Fruit fly (Drosophila melanogaster) whole organism, embryonic: ENCODE results near the gene CG14036.

Experiments
- Atf3 ChIP-seq: fragments of 200-800 bp; sonication (Bioruptor generic); optimal IDR thresholded peaks from 3 replicates; lab custom pipeline; 2016; ENCODE audit warnings: missing biosample characterization, missing genetic modification characterization
- CG10147 ChIP-seq: fragments of 200-800 bp; sonication (Bioruptor generic); optimal IDR thresholded peaks from 2 replicates; lab custom pipeline; 2019; ENCODE audit warnings: missing biosample characterization, mild to moderate bottlenecking, missing genetic modification characterization, moderate library complexity
- CG10565 ChIP-seq: fragments of 200-800 bp; sonication (Bioruptor generic); optimal IDR thresholded peaks from 3 replicates; lab custom pipeline; 2016; ENCODE audit warnings: missing biosample characterization, mild to moderate bottlenecking, missing genetic modification characterization
- CG11695 ChIP-seq: fragments of 200-800 bp; sonication (Bioruptor generic); IDR thresholded peaks from 3 replicates; pipeline ENCODE4 v1.3.6; 2022; ENCODE audit warnings: missing biosample characterization, missing genetic modification characterization
- CG11696 ChIP-seq: fragments of 200-800 bp; sonication (Bioruptor generic); IDR thresholded peaks from 2 replicates; pipeline ENCODE4 v1.3.6; 2022; ENCODE audit warnings: missing biosample characterization, missing genetic modification characterization
- CG12104 ChIP-seq: fragments of 200-800 bp; sonication (Bioruptor generic); optimal IDR thresholded peaks from 3 replicates; lab custom pipeline; 2016; ENCODE audit warnings: missing biosample characterization, missing genetic modification characterization
- CG12219 ChIP-seq: fragments of 200-800 bp; sonication (Bioruptor generic); optimal IDR thresholded peaks from 3 replicates; lab custom pipeline; 2018; ENCODE audit warnings: missing biosample characterization, mild to moderate bottlenecking, missing genetic modification characterization
- CG15011 ChIP-seq: fragments of 200-800 bp; sonication (Bioruptor generic); optimal IDR thresholded peaks from 3 replicates; lab custom pipeline; 2018; ENCODE audit warnings: missing biosample characterization, mild to moderate bottlenecking, missing genetic modification characterization
- CG1602 ChIP-seq: fragments of 200-800 bp; sonication (Bioruptor generic); optimal IDR thresholded peaks from 3 replicates; lab custom pipeline; 2016; ENCODE audit warnings: missing biosample characterization, missing genetic modification characterization
- CG17612 ChIP-seq: fragments of 200-800 bp; sonication (Bioruptor generic); IDR thresholded peaks from 2 replicates; pipeline ENCODE4 v1.3.6; 2022; ENCODE audit warnings: missing biosample characterization, missing genetic modification characterization
- CG17802 ChIP-seq: fragments of 200-800 bp; sonication (Bioruptor generic); optimal IDR thresholded peaks from 2 replicates; lab custom pipeline; 2018; ENCODE audit warnings: missing biosample characterization, mild to moderate bottlenecking, missing genetic modification characterization, moderate library complexity
- CG18764 ChIP-seq: fragments of 200-800 bp; sonication (Bioruptor generic); optimal IDR thresholded peaks from 3 replicates; lab custom pipeline; 2016; ENCODE audit warnings: missing biosample characterization, missing genetic modification characterization
- CG2120 ChIP-seq: fragments of 200-800 bp; sonication (Bioruptor generic); optimal IDR thresholded peaks from 3 replicates; lab custom pipeline; 2016; ENCODE audit warnings: missing biosample characterization, missing genetic modification characterization
- CG3065 ChIP-seq: fragments of 200-800 bp; sonication (Bioruptor generic); optimal IDR thresholded peaks from 2 replicates; lab custom pipeline; 2016; ENCODE audit warnings: missing biosample characterization, missing genetic modification characterization
- CG31388 ChIP-seq: fragments of 200-800 bp; sonication (Bioruptor generic); optimal IDR thresholded peaks from 2 replicates; lab custom pipeline; 2016; ENCODE audit warnings: missing biosample characterization, missing genetic modification characterization
- CG32532 ChIP-seq: fragments of 200-800 bp; sonication (Bioruptor generic); IDR thresholded peaks from 2 replicates; pipeline ENCODE4 v1.3.6; 2022; ENCODE audit warnings: missing biosample characterization, missing genetic modification characterization
- CG3995 ChIP-seq: fragments of 200-800 bp; sonication (Bioruptor generic); optimal IDR thresholded peaks from 3 replicates; lab custom pipeline; 2016; ENCODE audit warnings: missing biosample characterization, missing genetic modification characterization
- CG4404 ChIP-seq: fragments of 200-800 bp; sonication (Bioruptor generic); IDR thresholded peaks from 2 replicates; pipeline ENCODE4 v1.3.6; 2022; ENCODE audit warnings: missing biosample characterization, missing genetic modification characterization
- CG5953 ChIP-seq: fragments of 200-800 bp; sonication (Bioruptor generic); IDR thresholded peaks from 2 replicates; pipeline ENCODE4 v1.3.6; 2022; ENCODE audit warnings: missing biosample characterization, missing genetic modification characterization
- CG6254 ChIP-seq: fragments of 200-800 bp; sonication (Bioruptor generic); optimal IDR thresholded peaks from 3 replicates; lab custom pipeline; 2017; ENCODE audit warnings: mild to moderate bottlenecking, missing biosample characterization, missing genetic modification reagents, missing genetic modification characterization
- CG6272 ChIP-seq: fragments of 200-800 bp; sonication (Bioruptor generic); IDR thresholded peaks from 2 replicates; pipeline ENCODE4 v1.3.6; 2022; ENCODE audit warnings: missing biosample characterization, missing genetic modification characterization
- CG6765 ChIP-seq: fragments of 200-800 bp; sonication (Bioruptor generic); optimal IDR thresholded peaks from 3 replicates; lab custom pipeline; 2017; ENCODE audit warnings: missing biosample characterization, mild to moderate bottlenecking, missing genetic modification characterization
- CHES-1-like ChIP-seq: fragments of 200-800 bp; sonication (Bioruptor generic); optimal IDR thresholded peaks from 2 replicates; lab custom pipeline; 2016; ENCODE audit warnings: missing biosample characterization, missing genetic modification characterization
- CkIIα-i1 ChIP-seq: fragments of 200-800 bp; sonication (Bioruptor generic); IDR thresholded peaks from 2 replicates; pipeline ENCODE4 v1.3.6; 2022; ENCODE audit warnings: missing biosample characterization, missing genetic modification characterization
- D ChIP-seq, 2 experiments: fragments of 200-800 bp in 1 of 2; fragments of >200 bp in 1 of 2; sonication (Bioruptor generic) in 1 of 2; optimal IDR thresholded peaks; 2 replicates in 1 of 2; 3 replicates in 1 of 2; lab custom pipeline; 2017; ENCODE audit warnings: mild to moderate bottlenecking in 1 of 2, missing biosample characterization in 1 of 2, missing genetic modification characterization in 1 of 2, missing genetic modification reagents in 1 of 2
- Dad ChIP-seq: fragments of 200-800 bp; sonication (Bioruptor generic); optimal IDR thresholded peaks from 3 replicates; lab custom pipeline; 2016; ENCODE audit warnings: missing biosample characterization, missing genetic modification characterization
- Dref ChIP-seq: fragments of 200-800 bp; sonication (Bioruptor generic); IDR thresholded peaks from 2 replicates; pipeline ENCODE4 v1.3.6; 2022; ENCODE audit warnings: missing biosample characterization, missing genetic modification characterization
- HLH54F ChIP-seq: fragments of 200-800 bp; sonication (Bioruptor generic); optimal IDR thresholded peaks from 3 replicates; lab custom pipeline; 2016; ENCODE audit warnings: missing biosample characterization, missing genetic modification characterization
- Hr3 ChIP-seq: fragments of 200-800 bp; sonication (Bioruptor generic); optimal IDR thresholded peaks from 3 replicates; lab custom pipeline; 2016; ENCODE audit warnings: missing biosample characterization, missing genetic modification characterization
- Hr51 ChIP-seq, 2 experiments: fragments of 200-800 bp; sonication (Bioruptor generic); optimal IDR thresholded peaks; 2 replicates in 1 of 2; 3 replicates in 1 of 2; lab custom pipeline; 2016 to 2018; ENCODE audit warnings: missing biosample characterization in 2 of 2, missing genetic modification characterization in 2 of 2, mild to moderate bottlenecking in 1 of 2, moderate library complexity in 1 of 2
- Hr78 ChIP-seq, 2 experiments: fragments of 200-800 bp in 1 of 2; fragments of >200 bp in 1 of 2; sonication (Bioruptor generic) in 1 of 2; optimal IDR thresholded peaks; 2 replicates each; lab custom pipeline; 2017 to 2019; ENCODE audit warnings: missing biosample characterization in 2 of 2, missing genetic modification characterization in 2 of 2, mild to moderate bottlenecking in 1 of 2, moderate library complexity in 1 of 2
- Hsf ChIP-seq: fragments of 200-800 bp; sonication (Bioruptor generic); optimal IDR thresholded peaks from 3 replicates; lab custom pipeline; 2016; ENCODE audit warnings: missing biosample characterization, missing genetic modification characterization
- Lhr ChIP-seq: fragments of 200-800 bp; sonication (Bioruptor generic); optimal IDR thresholded peaks from 3 replicates; lab custom pipeline; 2017; ENCODE audit warnings: mild to moderate bottlenecking, missing biosample characterization, missing genetic modification reagents, missing genetic modification characterization
- Myb ChIP-seq: fragments of 200-800 bp; sonication (Bioruptor generic); optimal IDR thresholded peaks from 2 replicates; lab custom pipeline; 2016; ENCODE audit warnings: missing biosample characterization, missing genetic modification characterization
- Ptx1 ChIP-seq: fragments of 200-800 bp; sonication (Bioruptor generic); IDR thresholded peaks from 2 replicates; pipeline ENCODE4 v1.3.6; 2022; ENCODE audit warnings: missing biosample characterization, missing genetic modification characterization
- chn ChIP-seq: fragments of 200-800 bp; sonication (Bioruptor generic); optimal IDR thresholded peaks from 2 replicates; lab custom pipeline; 2016; ENCODE audit warnings: missing biosample characterization, missing genetic modification characterization
- crp ChIP-seq, 2 experiments: fragments of 200-800 bp; sonication (Bioruptor generic); optimal IDR thresholded peaks; 2 replicates in 1 of 2; 3 replicates in 1 of 2; lab custom pipeline; 2017; ENCODE audit warnings: missing biosample characterization in 2 of 2, missing genetic modification characterization in 2 of 2, mild to moderate bottlenecking in 1 of 2, moderate library complexity in 1 of 2
- dmrt99B ChIP-seq: fragments of 200-800 bp; sonication (Bioruptor generic); optimal IDR thresholded peaks from 2 replicates; lab custom pipeline; 2018; ENCODE audit warnings: missing biosample characterization, mild to moderate bottlenecking, missing genetic modification characterization, moderate library complexity
- esg ChIP-seq: fragments of 200-800 bp; sonication (Bioruptor generic); conservative IDR thresholded peaks from 2 replicates; pipeline ENCODE4 v1.3.6; 2022; ENCODE audit warnings: missing biosample characterization, missing genetic modification characterization
- fd102C ChIP-seq: fragments of 200-800 bp; sonication (Bioruptor generic); optimal IDR thresholded peaks from 2 replicates; lab custom pipeline; 2018; ENCODE audit warnings: missing biosample characterization, mild to moderate bottlenecking, missing genetic modification characterization, moderate library complexity
- fu2 ChIP-seq: fragments of 200-800 bp; sonication (Bioruptor generic); optimal IDR thresholded peaks from 2 replicates; lab custom pipeline; 2016; ENCODE audit warnings: missing biosample characterization, missing genetic modification characterization
- jigr1 ChIP-seq: fragments of 200-800 bp; sonication (Bioruptor generic); IDR thresholded peaks from 3 replicates; pipeline ENCODE4 v1.3.6; 2022; ENCODE audit warnings: missing biosample characterization, missing genetic modification characterization
- oc ChIP-seq: fragments of 200-800 bp; sonication (Bioruptor generic); optimal IDR thresholded peaks from 2 replicates; lab custom pipeline; 2018; ENCODE audit warnings: missing biosample characterization, mild to moderate bottlenecking, missing genetic modification characterization, moderate library complexity
- p53 ChIP-seq: fragments of 200-800 bp; sonication (Bioruptor generic); optimal IDR thresholded peaks from 2 replicates; lab custom pipeline; 2016; ENCODE audit warnings: missing biosample characterization, missing genetic modification characterization
- rib ChIP-seq: fragments of 200-800 bp; sonication (Bioruptor generic); IDR thresholded peaks from 2 replicates; pipeline ENCODE4 v1.3.6; 2022; ENCODE audit warnings: missing biosample characterization, missing genetic modification characterization
- ro ChIP-seq: fragments of 200-800 bp; sonication (Bioruptor generic); IDR thresholded peaks from 2 replicates; pipeline ENCODE4 v1.3.6; 2022; ENCODE audit warnings: missing biosample characterization, missing genetic modification characterization
- sob ChIP-seq: fragments of 200-800 bp; sonication (Bioruptor generic); IDR thresholded peaks from 2 replicates; pipeline ENCODE4 v1.3.6; 2022; ENCODE audit warnings: missing biosample characterization, missing genetic modification characterization
- tll ChIP-seq, 2 experiments: fragments of 200-800 bp in 1 of 2; fragments of >200 bp in 1 of 2; sonication (Bioruptor generic) in 1 of 2; optimal IDR thresholded peaks; 2 replicates each; lab custom pipeline; 2017 to 2019; ENCODE audit warnings: missing biosample characterization in 2 of 2, missing genetic modification characterization in 2 of 2, mild to moderate bottlenecking in 1 of 2, moderate library complexity in 1 of 2
- wdn ChIP-seq: fragments of 200-800 bp; sonication (Bioruptor generic); IDR thresholded peaks from 2 replicates; pipeline ENCODE4 v1.3.6; 2022; ENCODE audit warnings: missing biosample characterization, missing genetic modification characterization

CG14036 gene

dm6 chr2L:5009306-5010030 is 45.3 kb downstream of the CG14036 start, which contains the start of gene Rtnl1 (continued):
- TF ChIP-seq fd102C = no peak
- no peak for TF ChIP-seq CG1602 (GFP tag; lab: Kevin White, UChicago)
- TF ChIP-seq fu2 (GFP tag; lab: Kevin White, UChicago) = no peak
- TF ChIP-seq dmrt99B (tag; lab: Kevin White, UChicago) = no peak
- TF ChIP-seq chn (GFP tag; lab: Kevin White, UChicago) = no peak
- TF ChIP-seq Myb (GFP tag; lab: Kevin White, UChicago) = peak; percentile 87
- TF ChIP-seq wdn (GFP tag; lab: Robert Waterston, UW) = no peak
- TF ChIP-seq Ptx1 (GFP tag; lab: Robert Waterston, UW) = no peak
- peak in 1 of 2 experiments; percentile 77 for TF ChIP-seq crp (GFP tag; optimal IDR thresholded peaks at IDR 0.05; lab: Kevin White, UChicago)
- no peak for TF ChIP-seq CG12219
- TF ChIP-seq D (optimal IDR thresholded peaks at IDR 0.05; lab: Kevin White, UChicago) = no peak
- TF ChIP-seq D (GFP tag; optimal IDR thresholded peaks at IDR 0.05; lab: Kevin White, UChicago) = no peak
- TF ChIP-seq CG18764 (GFP tag; lab: Kevin White, UChicago) = no peak
- no peak for TF ChIP-seq CG3065 (GFP tag; lab: Kevin White, UChicago)
- TF ChIP-seq rib (GFP tag; lab: Robert Waterston, UW) = no peak
- no peak for TF ChIP-seq jigr1 (GFP tag; lab: Robert Waterston, UW)
- no peak for TF ChIP-seq ro (GFP tag; lab: Robert Waterston, UW)
- peak; percentile 47 for TF ChIP-seq CG2120 (GFP tag; lab: Kevin White, UChicago)
- TF ChIP-seq CG17802 (tag; lab: Kevin White, UChicago) = no peak
- no peak for TF ChIP-seq CG11695
- TF ChIP-seq CG10147 (GFP tag; lab: Kevin White, UChicago) = peak; percentile 27
- peak; percentile 33 for TF ChIP-seq CG3995 (GFP tag; lab: Kevin White, UChicago)
- TF ChIP-seq CkIIα-i1 (GFP tag; lab: Robert Waterston, UW) = no peak
- no peak for TF ChIP-seq CG15011 (GFP tag; lab: Kevin White, UChicago)
- TF ChIP-seq CG4404 (GFP tag; lab: Robert Waterston, UW) = no peak
- no peak for TF ChIP-seq Atf3 (GFP tag; lab: Kevin White, UChicago)
- TF ChIP-seq sob (GFP tag; lab: Robert Waterston, UW) = no peak; the same call in 1 of the 2 replicates
- 0 out of 2 replicates have a peak, but pooled peaks have one; percentile 46 for TF ChIP-seq CG6272 (GFP tag; lab: Robert Waterston, UW)
- no peak for TF ChIP-seq CG6765 (GFP tag; lab: Kevin White, UChicago)
- peak; percentile 31 for TF ChIP-seq Hsf (GFP tag; lab: Kevin White, UChicago)
- peak; percentile 94 for TF ChIP-seq Lhr
- TF ChIP-seq CG10565 (GFP tag; lab: Kevin White, UChicago) = no peak
- no peak for TF ChIP-seq CG6254 (GFP tag; lab: Kevin White, UChicago)
- peak; percentile 47; the same call in 1 of the 2 replicates for TF ChIP-seq CG32532 (GFP tag; lab: Robert Waterston, UW)
- TF ChIP-seq oc (tag; lab: Kevin White, UChicago) = no peak
- TF ChIP-seq tll (GFP tag; optimal IDR thresholded peaks at IDR 0.05; lab: Kevin White, UChicago) = no peak
- no peak for TF ChIP-seq CG31388
- peak; percentile 71 for TF ChIP-seq p53 (GFP tag; lab: Kevin White, UChicago)
- no peak for TF ChIP-seq esg (GFP tag; lab: Robert Waterston, UW)
- peak; percentile 78 for TF ChIP-seq CHES-1-like (GFP tag; lab: Kevin White, UChicago)
- no peak for TF ChIP-seq CG5953 (GFP tag; lab: Robert Waterston, UW)
- TF ChIP-seq CG17612 = no peak
- TF ChIP-seq CG11696 (GFP tag; lab: Robert Waterston, UW) = no peak
- peak; percentile 20 for TF ChIP-seq Dad (GFP tag; lab: Kevin White, UChicago)
- TF ChIP-seq Dref (GFP tag; lab: Robert Waterston, UW) = peak; percentile 69
- TF ChIP-seq Hr51 (GFP tag; optimal IDR thresholded peaks at IDR 0.05; lab: Kevin White, UChicago) = peak; percentile 3 to 15
- TF ChIP-seq Hr3 (GFP tag; lab: Kevin White, UChicago) = no peak
- no peak for TF ChIP-seq CG12104
- no peak for TF ChIP-seq HLH54F (GFP tag; lab: Kevin White, UChicago)
- no peak for TF ChIP-seq Hr78 (GFP tag; optimal IDR thresholded peaks at IDR 0.05; lab: Kevin White, UChicago)
